Worm (Caenorhabditis elegans): ENCODE data around the gene mrck-1.
A peak's percentile ranks its signal among the peaks of the same experiment; 100 is the strongest.

The mrck-1 gene

ce11 chrV:6303471-6303870 is 36.4 kb upstream of the mrck-1 start, which contains the start of gene sago-1:
TSS of gene sago-1 (plus strand) at chrV:6303771.
- TF ChIP-seq lir-1 (GFP tag; conservative IDR thresholded peaks at IDR 0.05): no peak

ce11 chrV:6302465-6302864 is 35.4 kb upstream of the mrck-1 start:
- TF ChIP-seq repo-1 (tag; optimal IDR thresholded peaks at IDR 0.05): no peak

ce11 chrV:6301046-6301445 is 34.0 kb upstream of the mrck-1 start:
- TF ChIP-seq F33H1.4 (GFP tag; IDR thresholded peaks at IDR 0.05): no peak
- peak; percentile 79 for TF ChIP-seq nhr-80 (tag; optimal IDR thresholded peaks at IDR 0.05)

- TF ChIP-seq madf-8 (GFP tag; conservative IDR thresholded peaks at IDR 0.05) (peak; percentile 50; the same call in 1 of the 2 replicates), D2030.7 (GFP tag; IDR thresholded peaks at IDR 0.05) (peak; percentile 30; the same call in 1 of the 2 replicates), F33H1.4 (GFP tag; IDR thresholded peaks at IDR 0.05) (0 out of 2 replicates have a peak, but pooled peaks have one; percentile 10), madf-6 (GFP tag; IDR thresholded peaks at IDR 0.05) (peak; percentile 17; the same call in 1 of the 2 replicates), aptf-3 (GFP tag; IDR thresholded peaks at IDR 0.05) (peak; percentile 40; the same call in 1 of the 2 replicates)
These were observed 29.4 kb upstream of the mrck-1 start for ce11 chrV:6296536-6296935.

- TF ChIP-seq nhr-80 (tag; optimal IDR thresholded peaks at IDR 0.05) (peak; percentile 82), F57C9.4 (tag; optimal IDR thresholded peaks at IDR 0.05) (no peak)
These were observed 25.3 kb upstream of the mrck-1 start, which contains the start of gene K12B6.9 for ce11 chrV:6292401-6292800. TSS of gene K12B6.9 (minus strand) at chrV:6292666.

- TF ChIP-seq madf-3 (GFP tag; IDR thresholded peaks at IDR 0.05) (no peak), nhr-80 (tag; optimal IDR thresholded peaks at IDR 0.05) (peak; percentile 22)
These were observed 24.2 kb upstream of the mrck-1 start for ce11 chrV:6291301-6291700.

- TF ChIP-seq ceh-58 (GFP tag; IDR thresholded peaks at IDR 0.05) (no peak), attf-6 (GFP tag; IDR thresholded peaks at IDR 0.05) (no peak), mxl-1 (tag; optimal IDR thresholded peaks at IDR 0.05) (no peak), egrh-3 (GFP tag; IDR thresholded peaks at IDR 0.05) (no peak), snpc-3.4 (tag; optimal IDR thresholded peaks at IDR 0.05) (no peak), nhr-80 (tag; optimal IDR thresholded peaks at IDR 0.05) (peak; percentile 33)
These were observed 21.5 kb upstream of the mrck-1 start, which contains the start of gene K12B6.11 for ce11 chrV:6288607-6289006. TSS of gene K12B6.11 (plus strand) at chrV:6288907.

ce11 chrV:6286343-6286742 is 19.3 kb upstream of the mrck-1 start, which contains the start of gene srn-1:
TSS of gene srn-1 (minus strand) at chrV:6286443.
- TF ChIP-seq ekl-4 (GFP tag; IDR thresholded peaks at IDR 0.05): no peak
- no peak for TF ChIP-seq mes-4 (tag; optimal IDR thresholded peaks at IDR 0.05)
- no peak for TF ChIP-seq lir-1 (GFP tag; conservative IDR thresholded peaks at IDR 0.05)
- no peak for TF ChIP-seq ceh-27 (GFP tag; optimal IDR thresholded peaks at IDR 0.05)
- no peak for TF ChIP-seq snpc-1.1 (tag; optimal IDR thresholded peaks at IDR 0.05; ENCODE audit: insufficient read depth)
- TF ChIP-seq C06A6.2 (GFP tag; conservative IDR thresholded peaks at IDR 0.05): no peak
- TF ChIP-seq ceh-79 (tag; optimal IDR thresholded peaks at IDR 0.05): no peak
- no peak for TF ChIP-seq ztf-22 (GFP tag; optimal IDR thresholded peaks at IDR 0.05)
- TF ChIP-seq egl-44 (GFP tag; IDR thresholded peaks at IDR 0.05): no peak
- TF ChIP-seq T26A5.8 (tag; optimal IDR thresholded peaks at IDR 0.05): no peak
- TF ChIP-seq mel-28 (tag; optimal IDR thresholded peaks at IDR 0.05; ENCODE audit: borderline replicate concordance): no peak
- no peak for TF ChIP-seq bed-1 (GFP tag; IDR thresholded peaks at IDR 0.05)
- TF ChIP-seq hsf-1 (GFP tag; IDR thresholded peaks at IDR 0.05): no peak
- TF ChIP-seq repo-1 (tag; optimal IDR thresholded peaks at IDR 0.05): no peak
- no peak for TF ChIP-seq hmg-20 (GFP tag; IDR thresholded peaks at IDR 0.05)
- TF ChIP-seq pha-4 (tag; optimal IDR thresholded peaks at IDR 0.05): no peak
- no peak for TF ChIP-seq snpc-4 (GFP tag; optimal IDR thresholded peaks at IDR 0.05)
- no peak for TF ChIP-seq snpc-4 (tag; optimal IDR thresholded peaks at IDR 0.05)
- TF ChIP-seq madf-8 (GFP tag; conservative IDR thresholded peaks at IDR 0.05): no peak
